Worm (Caenorhabditis elegans): ENCODE results near the gene npp-18.

The npp-18 gene

ce11 chrIII:13324739-13325138 is 28.1 kb downstream of the npp-18 start, which contains the start of gene F53A2.1:
Gene F53A2.1 (minus strand): TSS chrIII:13324839.
- TF ChIP-seq skn-1 (tag; optimal IDR thresholded peaks at IDR 0.05) (no peak), ztf-4 (tag; optimal IDR thresholded peaks at IDR 0.05) (no peak), C34B4.2 (tag; optimal IDR thresholded peaks at IDR 0.05) (no peak), nhr-237 (tag; optimal IDR thresholded peaks at IDR 0.05) (no peak), unc-130 (tag; optimal IDR thresholded peaks at IDR 0.05) (no peak), vab-15 (tag; optimal IDR thresholded peaks at IDR 0.05) (no peak), pax-3 (tag; optimal IDR thresholded peaks at IDR 0.05) (no peak), ceh-63 (GFP tag; optimal IDR thresholded peaks at IDR 0.05) (no peak)

- no peak for TF ChIP-seq mep-1 (tag; optimal IDR thresholded peaks at IDR 0.05)
- no peak for TF ChIP-seq efl-1 (optimal IDR thresholded peaks at IDR 0.05)
- peak in 1 of 2 experiments; percentile 64 for TF ChIP-seq efl-1 (GFP tag; optimal IDR thresholded peaks at IDR 0.05 in 1 of 2)
- TF ChIP-seq dpl-1 (GFP tag; optimal IDR thresholded peaks at IDR 0.05): no peak
- peak; percentile 10 for TF ChIP-seq nhr-85 (tag)
Observed at ce11 chrIII:13328911-13329310, 32.3 kb downstream of the npp-18 start.

- TF ChIP-seq ceh-88 (GFP tag; IDR thresholded peaks at IDR 0.05): no peak
- no peak for TF ChIP-seq nhr-28 (tag; optimal IDR thresholded peaks at IDR 0.05)
- no peak for TF ChIP-seq nhr-11 (tag; optimal IDR thresholded peaks at IDR 0.05)
- no peak for TF ChIP-seq Y116A8C.19 (tag; optimal IDR thresholded peaks at IDR 0.05; ENCODE audit: borderline replicate concordance)
- TF ChIP-seq mdl-1 (tag; optimal IDR thresholded peaks at IDR 0.05): no peak
Observed at ce11 chrIII:13333754-13334153, 37.1 kb downstream of the npp-18 start, which contains the start of gene sdz-20. Gene sdz-20 (plus strand): TSS chrIII:13334054.

ce11 chrIII:13339672-13340071 is 43.0 kb downstream of the npp-18 start, which contains the start of gene F53A2.3:
Gene F53A2.3 (minus strand): TSS chrIII:13339772.
- no peak for TF ChIP-seq alr-1 (tag; optimal IDR thresholded peaks at IDR 0.05; ENCODE audit: borderline replicate concordance)

- TF ChIP-seq ceh-82 (tag; optimal IDR thresholded peaks at IDR 0.05): peak in 1 of 3 experiments; percentile 3
- peak; percentile 34 for TF ChIP-seq lin-13 (GFP tag; optimal IDR thresholded peaks at IDR 0.05)
- peak; percentile 20 for TF ChIP-seq nhr-20 (tag; optimal IDR thresholded peaks at IDR 0.05)
- peak; percentile 65 to 83 for TF ChIP-seq lin-35 (GFP tag; optimal IDR thresholded peaks at IDR 0.05)
- TF ChIP-seq nhr-71 (tag; optimal IDR thresholded peaks at IDR 0.05): peak; percentile 56
- no peak for TF ChIP-seq ceh-63 (GFP tag; optimal IDR thresholded peaks at IDR 0.05)
- peak; percentile 17 for TF ChIP-seq blmp-1 (tag; optimal IDR thresholded peaks at IDR 0.05)
- peak; percentile 20 for TF ChIP-seq lin-15B (tag; optimal IDR thresholded peaks at IDR 0.05)
- peak; percentile 55 to 80 for TF ChIP-seq lsy-2 (tag; optimal IDR thresholded peaks at IDR 0.05)
- peak; percentile 24 for TF ChIP-seq rnt-1 (tag; optimal IDR thresholded peaks at IDR 0.05)
- no peak for TF ChIP-seq ztf-4 (tag; optimal IDR thresholded peaks at IDR 0.05)
- peak; percentile 35 for TF ChIP-seq nhr-47 (tag; optimal IDR thresholded peaks at IDR 0.05)
- peak; percentile 66 for TF ChIP-seq dsc-1 (tag; optimal IDR thresholded peaks at IDR 0.05)
- peak; percentile 18 to 70 for TF ChIP-seq efl-1 (optimal IDR thresholded peaks at IDR 0.05)
- peak; percentile 77 to 98 for TF ChIP-seq efl-1 (GFP tag; optimal IDR thresholded peaks at IDR 0.05 in 1 of 2)
- TF ChIP-seq ceh-8 (GFP tag; optimal IDR thresholded peaks at IDR 0.05): no peak
- peak; percentile 53 to 82 (median 78) for TF ChIP-seq dpl-1 (GFP tag; optimal IDR thresholded peaks at IDR 0.05)
- TF ChIP-seq mep-1 (tag; optimal IDR thresholded peaks at IDR 0.05): no peak
- peak; percentile 28 for TF ChIP-seq nhr-90 (tag; optimal IDR thresholded peaks at IDR 0.05; ENCODE audit: poor library complexity)
- TF ChIP-seq snu-23 (GFP tag; optimal IDR thresholded peaks at IDR 0.05): peak; percentile 44
- no peak for TF ChIP-seq nhr-76 (tag; optimal IDR thresholded peaks at IDR 0.05)
Observed at ce11 chrIII:13340504-13341274, 44.0 kb downstream of the npp-18 start.

Measured in whole organism, L1 larva.